Fruit fly (Drosophila melanogaster): ENCODE results near the gene LysS.

DNA sequence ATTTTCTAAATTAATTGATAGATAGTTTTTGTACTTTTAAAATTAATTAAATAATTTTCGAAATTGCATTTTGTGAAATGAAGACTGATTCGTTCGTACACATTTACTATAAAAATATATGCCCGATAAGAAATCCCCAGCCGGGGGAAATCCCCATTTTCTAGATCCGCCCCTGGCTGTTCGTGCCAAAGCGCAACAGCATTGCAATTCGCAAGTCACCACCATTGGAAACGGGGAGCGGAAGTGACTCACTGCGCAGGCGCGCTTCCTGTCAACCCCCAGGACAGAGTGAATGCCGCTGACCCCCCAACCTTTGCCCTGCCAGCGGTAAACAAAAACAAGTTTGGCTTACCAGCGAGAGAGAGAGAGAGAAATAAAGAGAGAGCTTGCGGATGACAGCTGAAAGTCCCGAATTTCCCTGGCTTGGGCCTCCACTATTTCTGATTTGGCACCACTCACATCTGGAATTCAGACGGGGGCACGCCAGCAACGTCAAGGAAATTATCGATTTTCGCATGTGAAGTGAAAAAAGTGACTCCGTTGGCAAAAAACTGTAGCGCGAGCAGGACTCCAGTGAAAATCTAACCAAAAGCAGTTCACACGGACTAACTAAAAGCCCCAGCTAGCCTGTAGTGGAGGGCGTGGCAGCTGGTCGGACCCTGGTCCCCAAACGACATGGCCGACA, 31.5 kb upstream of the LysS start, which contains the start of gene Aplip1:
- TF ChIP-seq Snoo (tag; optimal IDR thresholded peaks at IDR 0.05) (no peak), Pif1B (GFP tag; optimal IDR thresholded peaks at IDR 0.05) (no peak), CG12605 (GFP tag; IDR thresholded peaks at IDR 0.05) (peak; percentile 31; the same call in 1 of the 2 replicates), CG32121 (GFP tag; IDR thresholded peaks at IDR 0.05) (no peak), CG8301 (tag; optimal IDR thresholded peaks at IDR 0.05) (no peak), fd96Ca (GFP tag; IDR thresholded peaks at IDR 0.05) (0 out of 3 replicates have a peak, but pooled peaks have one; percentile 10), CG14655 (GFP tag; optimal IDR thresholded peaks at IDR 0.05) (no peak), CG10348 (GFP tag; IDR thresholded peaks at IDR 0.05) (no peak), D1 (tag; optimal IDR thresholded peaks at IDR 0.05) (no peak), CG9948 (tag; optimal IDR thresholded peaks at IDR 0.05) (no peak), Pif1A (GFP tag; optimal IDR thresholded peaks at IDR 0.05) (no peak), CG17806 (tag; optimal IDR thresholded peaks at IDR 0.05) (no peak), CG8159 (tag; optimal IDR thresholded peaks at IDR 0.05) (no peak)

Data from whole organism, pupa.